Fruit fly (Drosophila melanogaster): ENCODE data around the gene Lip2.

Lip2 gene

DNA sequence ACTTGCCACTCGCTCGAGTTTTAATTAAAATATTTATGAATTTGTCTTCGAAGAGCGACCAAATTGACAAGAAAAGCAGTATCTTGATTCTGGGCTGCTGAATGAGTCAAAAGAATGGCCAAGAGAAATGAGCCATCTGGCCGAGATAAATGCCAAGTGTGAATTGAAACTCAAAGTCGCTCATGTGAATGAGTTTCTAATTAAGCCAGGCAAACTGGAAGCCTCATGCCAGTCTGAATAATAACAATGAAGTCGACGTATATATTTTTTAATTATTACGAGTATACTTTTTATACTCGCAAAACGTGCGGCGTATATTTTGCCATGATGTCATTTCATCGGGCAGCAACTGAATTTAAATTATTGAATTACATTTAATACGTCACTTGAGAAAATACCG, at the start of gene Lip2:
TSS of gene Lip2 (minus strand) at position 101 of the 400 bp plus-strand sequence.
- TF ChIP-seq h (optimal IDR thresholded peaks at IDR 0.05) (no peak), Myc (optimal IDR thresholded peaks at IDR 0.05) (no peak), psq (optimal IDR thresholded peaks at IDR 0.05) (no peak), Sin3A (optimal IDR thresholded peaks at IDR 0.05) (no peak), ttk (optimal IDR thresholded peaks at IDR 0.05) (no peak), insv (optimal IDR thresholded peaks at IDR 0.05) (no peak)

- TF ChIP-seq psq (optimal IDR thresholded peaks at IDR 0.05), result no peak
- no peak for TF ChIP-seq ttk (optimal IDR thresholded peaks at IDR 0.05)
These were observed 47.9 kb upstream of the Lip2 start for dm6 chr2L:10757038-10757685.

DNA sequence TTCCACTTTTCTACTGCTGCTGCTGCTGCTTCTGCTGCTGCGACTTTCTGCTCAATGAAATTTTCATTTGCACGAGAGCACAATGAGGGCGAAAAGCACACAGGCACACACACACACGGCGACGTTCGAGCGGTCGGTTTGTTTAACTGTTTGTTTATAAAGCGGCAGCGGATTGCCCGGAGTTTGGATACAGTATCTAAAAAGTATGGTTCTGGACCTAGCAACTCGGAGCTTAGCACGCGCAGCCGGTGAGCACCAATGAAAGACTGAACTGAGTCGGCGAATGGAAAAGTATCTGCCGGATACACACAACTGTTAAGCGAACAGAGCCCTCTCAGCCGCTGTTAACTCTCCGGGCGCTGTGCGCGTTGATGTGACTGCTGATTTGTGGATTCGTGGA, 46.8 kb upstream of the Lip2 start, which contains the start of gene CG17124:
TSS of gene CG17124 (minus strand) at position 277 of the 400 bp plus-strand sequence.
- TF ChIP-seq Sin3A (optimal IDR thresholded peaks at IDR 0.05), result no peak
- no peak for TF ChIP-seq h (optimal IDR thresholded peaks at IDR 0.05)
- no peak for TF ChIP-seq Myc (optimal IDR thresholded peaks at IDR 0.05)
- no peak for TF ChIP-seq insv (optimal IDR thresholded peaks at IDR 0.05)
- no peak for TF ChIP-seq ttk (optimal IDR thresholded peaks at IDR 0.05)
- no peak for TF ChIP-seq psq (optimal IDR thresholded peaks at IDR 0.05)

DNA sequence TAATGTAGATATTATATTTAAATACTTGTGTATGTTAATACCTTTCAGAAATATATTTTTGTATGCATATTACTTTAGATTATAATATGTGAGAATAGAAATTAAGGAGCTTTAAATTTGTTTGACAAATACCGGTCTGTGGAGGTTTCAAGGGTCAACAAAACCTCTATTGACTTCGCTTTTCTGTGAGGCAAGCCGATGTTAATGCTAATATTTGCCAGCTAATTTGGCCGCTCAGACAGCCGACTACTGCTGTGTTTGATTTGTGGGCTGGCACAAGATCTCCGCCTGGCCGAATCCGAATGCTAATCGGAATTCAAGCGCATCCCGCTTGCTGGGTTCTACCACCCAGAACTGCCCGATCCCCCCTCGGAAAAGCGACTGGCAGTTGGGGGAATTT, 45.3 kb upstream of the Lip2 start:
- no peak for TF ChIP-seq Myc (optimal IDR thresholded peaks at IDR 0.05)
- no peak for TF ChIP-seq Sin3A (optimal IDR thresholded peaks at IDR 0.05)
- TF ChIP-seq ttk (optimal IDR thresholded peaks at IDR 0.05), result no peak
- no peak for TF ChIP-seq insv (optimal IDR thresholded peaks at IDR 0.05)
- TF ChIP-seq psq (optimal IDR thresholded peaks at IDR 0.05), result no peak
- no peak for TF ChIP-seq h (optimal IDR thresholded peaks at IDR 0.05)

dm6 chr2L:10753618-10754017, 44.4 kb upstream of the Lip2 start:
- TF ChIP-seq insv (optimal IDR thresholded peaks at IDR 0.05), result no peak
- TF ChIP-seq Myc (optimal IDR thresholded peaks at IDR 0.05), result no peak
- no peak for TF ChIP-seq Sin3A (optimal IDR thresholded peaks at IDR 0.05)
- no peak for TF ChIP-seq h (optimal IDR thresholded peaks at IDR 0.05)
- TF ChIP-seq ttk (optimal IDR thresholded peaks at IDR 0.05), result no peak
- no peak for TF ChIP-seq psq (optimal IDR thresholded peaks at IDR 0.05)

DNA sequence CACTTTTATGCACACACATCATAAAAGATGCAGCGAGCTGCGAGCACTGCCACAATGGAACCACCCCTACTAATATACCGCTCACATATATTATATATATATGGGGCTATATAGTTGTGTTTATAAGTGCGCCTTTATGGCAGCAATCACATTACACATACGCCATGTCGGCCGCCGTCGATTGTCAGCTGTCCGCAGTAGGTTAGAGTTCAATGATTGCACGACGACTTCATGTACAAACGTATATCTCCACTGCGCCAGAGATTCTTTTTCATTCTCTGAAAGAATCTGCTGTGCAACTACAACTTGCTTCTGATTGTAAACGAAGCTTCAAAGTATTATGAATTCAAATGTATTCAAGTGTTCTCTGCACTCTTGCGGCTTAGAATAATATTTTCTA, 43.4 kb upstream of the Lip2 start:
- TF ChIP-seq Myc (optimal IDR thresholded peaks at IDR 0.05), result no peak
- no peak for TF ChIP-seq ttk (optimal IDR thresholded peaks at IDR 0.05)
- no peak for TF ChIP-seq Sin3A (optimal IDR thresholded peaks at IDR 0.05)
- TF ChIP-seq psq (optimal IDR thresholded peaks at IDR 0.05), result no peak
- no peak for TF ChIP-seq insv (optimal IDR thresholded peaks at IDR 0.05)

- TF ChIP-seq Myc (optimal IDR thresholded peaks at IDR 0.05) (no peak), insv (optimal IDR thresholded peaks at IDR 0.05) (no peak), psq (optimal IDR thresholded peaks at IDR 0.05) (no peak), ttk (optimal IDR thresholded peaks at IDR 0.05) (no peak), h (optimal IDR thresholded peaks at IDR 0.05) (no peak), Sin3A (optimal IDR thresholded peaks at IDR 0.05) (no peak)
These were observed 42.8 kb upstream of the Lip2 start for dm6 chr2L:10751879-10752620.

dm6 chr2L:10750915-10751612, 41.8 kb upstream of the Lip2 start:
- TF ChIP-seq Myc (optimal IDR thresholded peaks at IDR 0.05) (no peak), insv (optimal IDR thresholded peaks at IDR 0.05) (no peak), h (optimal IDR thresholded peaks at IDR 0.05) (no peak), ttk (optimal IDR thresholded peaks at IDR 0.05) (no peak), Sin3A (optimal IDR thresholded peaks at IDR 0.05) (no peak), psq (optimal IDR thresholded peaks at IDR 0.05) (no peak)

DNA sequence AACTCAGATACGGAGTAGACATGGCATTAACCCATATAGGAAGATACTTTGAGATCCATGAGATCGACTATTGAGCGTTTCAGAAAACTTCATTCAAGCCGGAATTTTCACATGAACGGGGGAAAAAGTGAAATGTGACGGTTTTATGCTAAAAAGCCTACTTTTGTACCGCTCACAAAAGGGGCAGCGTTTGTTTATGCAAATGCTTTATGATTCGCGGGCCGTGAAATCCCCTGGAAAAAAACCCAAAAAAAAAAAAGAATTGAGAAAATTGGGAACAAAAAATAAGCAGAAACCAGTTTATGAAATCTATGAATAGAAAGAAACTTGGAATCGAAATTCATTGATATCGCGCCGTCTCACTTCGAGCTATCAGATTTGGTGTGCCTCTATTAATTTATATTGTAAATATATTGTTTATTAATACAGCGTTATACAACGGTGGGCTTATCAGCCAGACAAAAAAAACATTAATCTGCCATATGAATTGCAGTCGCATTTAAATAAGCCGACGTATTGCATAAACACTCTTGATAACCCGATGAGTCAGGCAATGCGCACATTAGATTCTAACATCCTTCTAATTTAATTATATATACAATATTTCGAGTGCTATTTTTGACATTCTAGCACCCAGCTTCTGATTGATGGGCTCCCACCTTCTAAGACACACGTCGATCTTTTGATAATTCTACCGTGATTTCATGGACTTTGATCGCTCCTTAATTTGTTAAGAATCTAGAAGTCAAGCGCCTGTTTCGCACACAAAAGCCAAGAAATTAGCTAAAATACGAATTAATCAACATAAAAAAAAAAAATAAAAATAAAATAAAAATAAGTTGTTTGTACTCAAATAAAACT, 40.6 kb upstream of the Lip2 start:
- TF ChIP-seq psq (optimal IDR thresholded peaks at IDR 0.05) (no peak), Sin3A (optimal IDR thresholded peaks at IDR 0.05) (no peak), ttk (optimal IDR thresholded peaks at IDR 0.05) (no peak), insv (optimal IDR thresholded peaks at IDR 0.05) (no peak), Myc (optimal IDR thresholded peaks at IDR 0.05) (no peak), h (optimal IDR thresholded peaks at IDR 0.05) (no peak)

DNA sequence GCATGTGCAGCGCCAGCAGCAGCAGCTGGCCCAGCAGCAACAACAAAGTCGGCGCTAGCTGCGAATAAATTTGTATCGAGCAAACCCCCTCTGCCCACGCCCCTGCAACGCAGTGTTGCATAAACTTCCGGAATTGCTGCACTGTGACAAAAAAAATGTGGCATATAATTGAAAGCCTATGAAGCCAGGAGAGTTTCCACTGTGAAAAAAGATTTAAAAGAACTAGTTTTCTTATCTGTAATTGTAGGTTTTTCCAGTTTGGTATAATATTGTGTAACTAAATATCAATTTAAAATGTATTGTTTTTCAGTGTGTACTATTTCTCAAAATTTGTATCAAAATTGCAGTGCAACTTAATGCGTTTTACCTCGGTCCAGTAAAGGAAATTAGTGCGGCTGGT, 39.0 kb upstream of the Lip2 start:
- no peak for TF ChIP-seq Sin3A (optimal IDR thresholded peaks at IDR 0.05)
- no peak for TF ChIP-seq h (optimal IDR thresholded peaks at IDR 0.05)
- TF ChIP-seq insv (optimal IDR thresholded peaks at IDR 0.05), result no peak
- TF ChIP-seq psq (optimal IDR thresholded peaks at IDR 0.05), result no peak
- TF ChIP-seq ttk (optimal IDR thresholded peaks at IDR 0.05), result no peak
- no peak for TF ChIP-seq Myc (optimal IDR thresholded peaks at IDR 0.05)

- TF ChIP-seq ttk (optimal IDR thresholded peaks at IDR 0.05), result no peak
- no peak for TF ChIP-seq psq (optimal IDR thresholded peaks at IDR 0.05)
These were observed 34.5 kb upstream of the Lip2 start, which contains the start of gene CG6729 for dm6 chr2L:10743714-10744113. Gene CG6729, minus strand, starts transcription at chr2L:10743935.

Data from Kc167 (cell line).